Fruit fly (Drosophila melanogaster) whole organism, embryonic: ENCODE measurements around the gene CG34001.
A peak's percentile ranks its signal among the peaks of the same experiment; 100 is the strongest.

Experiments used
- BEAF-32 ChIP-seq: fragments of 200-800 bp; sonication (Bioruptor generic); optimal IDR thresholded peaks from 3 replicates; lab custom pipeline; 2017; ENCODE audit warnings: missing biosample characterization, missing genetic modification characterization, mild to moderate bottlenecking, moderate library complexity, missing genetic modification reagents
- CG10366 ChIP-seq: fragments of 200-800 bp; sonication (Bioruptor generic); IDR thresholded peaks from 2 replicates; pipeline ENCODE4 v1.3.6; 2022; ENCODE audit warnings: missing biosample characterization, missing genetic modification characterization
- CG10462 ChIP-seq: fragments of 200-800 bp; sonication (Bioruptor generic); optimal IDR thresholded peaks from 2 replicates; lab custom pipeline; 2016; ENCODE audit warnings: missing biosample characterization, missing genetic modification characterization
- CG11247 ChIP-seq: fragments of 200-800 bp; sonication (Bioruptor generic); IDR thresholded peaks from 2 replicates; pipeline ENCODE4 v1.3.6; 2022; ENCODE audit warnings: missing biosample characterization, missing genetic modification characterization
- CG11695 ChIP-seq: fragments of 200-800 bp; sonication (Bioruptor generic); IDR thresholded peaks from 3 replicates; pipeline ENCODE4 v1.3.6; 2022; ENCODE audit warnings: missing biosample characterization, missing genetic modification characterization
- CG12769 ChIP-seq: fragments of 200-800 bp; sonication (Bioruptor generic); optimal IDR thresholded peaks from 2 replicates; lab custom pipeline; 2019; ENCODE audit warnings: missing biosample characterization, mild to moderate bottlenecking, missing genetic modification characterization, moderate library complexity
- CG13775 ChIP-seq: fragments of 200-800 bp; sonication (Bioruptor generic); optimal IDR thresholded peaks from 3 replicates; lab custom pipeline; 2017; ENCODE audit warnings: missing biosample characterization, mild to moderate bottlenecking, missing genetic modification characterization
- CG1647 ChIP-seq: fragments of 200-800 bp; sonication (Bioruptor generic); optimal IDR thresholded peaks from 3 replicates; lab custom pipeline; 2016; ENCODE audit warnings: missing biosample characterization, missing genetic modification characterization
- CG16863 ChIP-seq: fragments of 200-800 bp; sonication (Bioruptor generic); optimal IDR thresholded peaks from 3 replicates; lab custom pipeline; 2016; ENCODE audit warnings: missing biosample characterization, missing genetic modification characterization
- CG17186 ChIP-seq: fragments of 200-800 bp; sonication (Bioruptor generic); optimal IDR thresholded peaks from 3 replicates; lab custom pipeline; 2017; ENCODE audit warnings: missing biosample characterization, missing genetic modification reagents, missing genetic modification characterization
- CG17802 ChIP-seq: fragments of 200-800 bp; sonication (Bioruptor generic); optimal IDR thresholded peaks from 2 replicates; lab custom pipeline; 2018; ENCODE audit warnings: missing biosample characterization, mild to moderate bottlenecking, missing genetic modification characterization, moderate library complexity
- CG3726 ChIP-seq: fragments of 200-800 bp; sonication (Bioruptor generic); IDR thresholded peaks from 3 replicates; pipeline ENCODE4, ENCODE4 v1.3.6; 2022; ENCODE audit warnings: missing biosample characterization, missing genetic modification characterization
- CG42726 ChIP-seq: fragments of 200-800 bp; sonication (Bioruptor generic); IDR thresholded peaks from 2 replicates; pipeline ENCODE4 v1.3.6; 2022; ENCODE audit warnings: missing biosample characterization, missing genetic modification characterization; ENCODE audit not compliant: partially characterized antibody
- CG4328 ChIP-seq: fragments of 200-800 bp; sonication (Bioruptor generic); optimal IDR thresholded peaks from 3 replicates; lab custom pipeline; 2017; ENCODE audit warnings: missing biosample characterization, missing genetic modification reagents, missing genetic modification characterization
- CG4730 ChIP-seq: fragments of 200-800 bp; sonication (Bioruptor generic); IDR thresholded peaks from 2 replicates; pipeline ENCODE4 v1.3.6; 2022; ENCODE audit warnings: missing biosample characterization, missing genetic modification characterization
- CG4820 ChIP-seq: fragments of 200-800 bp; sonication (Bioruptor generic); optimal IDR thresholded peaks from 3 replicates; lab custom pipeline; 2016; ENCODE audit warnings: missing biosample characterization, missing genetic modification characterization
- CG6175 ChIP-seq: fragments of 200-800 bp; sonication (Bioruptor generic); IDR thresholded peaks from 3 replicates; pipeline ENCODE4 v1.3.6; 2022; ENCODE audit warnings: missing biosample characterization, missing genetic modification characterization
- CG6791 ChIP-seq: fragments of 200-800 bp; sonication (Bioruptor generic); IDR thresholded peaks from 3 replicates; pipeline ENCODE4 v1.3.6; 2022; ENCODE audit warnings: missing biosample characterization, missing genetic modification characterization; ENCODE audit not compliant: partially characterized antibody
- CG7928 ChIP-seq: fragments of 200-800 bp; sonication (Bioruptor generic); optimal IDR thresholded peaks from 2 replicates; lab custom pipeline; 2017; ENCODE audit warnings: missing biosample characterization, mild to moderate bottlenecking, missing genetic modification characterization
- CG9876 ChIP-seq: fragments of 200-800 bp; sonication (Bioruptor generic); optimal IDR thresholded peaks from 2 replicates; lab custom pipeline; 2016; ENCODE audit warnings: missing biosample characterization, missing genetic modification characterization
- CkIIα-i1 ChIP-seq: fragments of 200-800 bp; sonication (Bioruptor generic); IDR thresholded peaks from 2 replicates; pipeline ENCODE4 v1.3.6; 2022; ENCODE audit warnings: missing biosample characterization, missing genetic modification characterization
- CrebB ChIP-seq: fragments of 200-800 bp; sonication (Bioruptor generic); optimal IDR thresholded peaks from 3 replicates; lab custom pipeline; 2018; ENCODE audit warnings: missing biosample characterization, mild to moderate bottlenecking, missing genetic modification characterization
- Doc2 ChIP-seq: fragments of 200-800 bp; sonication (Bioruptor generic); IDR thresholded peaks from 2 replicates; pipeline ENCODE4 v1.3.6; 2022; ENCODE audit warnings: missing biosample characterization, missing genetic modification characterization
- Fer3 ChIP-seq: fragments of 200-800 bp; sonication (Bioruptor generic); optimal IDR thresholded peaks from 2 replicates; lab custom pipeline; 2018; ENCODE audit warnings: missing biosample characterization, mild to moderate bottlenecking, missing genetic modification characterization, moderate library complexity
- Hsf ChIP-seq: fragments of 200-800 bp; sonication (Bioruptor generic); optimal IDR thresholded peaks from 3 replicates; lab custom pipeline; 2016; ENCODE audit warnings: missing biosample characterization, missing genetic modification characterization
- Lpt ChIP-seq: fragments of >200 bp; optimal IDR thresholded peaks from 2 replicates; lab custom pipeline; 2018; ENCODE audit warnings: missing biosample characterization, missing genetic modification characterization
- NFAT ChIP-seq: fragments of 200-800 bp; sonication (Bioruptor generic); IDR thresholded peaks from 2 replicates; pipeline ENCODE4 v1.3.6; 2022; ENCODE audit warnings: missing biosample characterization, missing genetic modification characterization
- Nf-YC ChIP-seq: fragments of 200-800 bp; optimal IDR thresholded peaks from 3 replicates; lab custom pipeline; 2019; ENCODE audit warnings: missing biosample characterization, mild to moderate bottlenecking, missing genetic modification characterization, moderate library complexity
- Opbp ChIP-seq: fragments of 200-800 bp; sonication (Bioruptor generic); IDR thresholded peaks from 3 replicates; pipeline ENCODE4 v1.3.6; 2022; ENCODE audit warnings: missing biosample characterization, missing genetic modification characterization; ENCODE audit not compliant: partially characterized antibody
- Optix ChIP-seq: fragments of 200-800 bp; sonication (Bioruptor generic); IDR thresholded peaks from 3 replicates; pipeline ENCODE4 v1.3.6; 2022; ENCODE audit warnings: missing biosample characterization, missing genetic modification characterization
- Six4 ChIP-seq: fragments of 200-800 bp; sonication (Bioruptor generic); optimal IDR thresholded peaks from 2 replicates; lab custom pipeline; 2016; ENCODE audit warnings: missing biosample characterization, missing genetic modification characterization
- Sry-δ ChIP-seq: fragments of 200-800 bp; sonication (Bioruptor generic); optimal IDR thresholded peaks from 2 replicates; lab custom pipeline; 2016; ENCODE audit warnings: missing biosample characterization, missing genetic modification characterization
- Trl ChIP-seq, 3 experiments: fragments of >200 bp in 2 of 3; fragments of 200-800 bp in 1 of 3; sonication (Bioruptor generic) in 1 of 3; optimal IDR thresholded peaks; 2 replicates in 1 of 3; 3 replicates in 2 of 3; lab custom pipeline; 2016 to 2017; ENCODE audit warnings: missing biosample characterization in 1 of 3, missing genetic modification characterization in 1 of 3
- Usf ChIP-seq: fragments of 200-800 bp; sonication (Bioruptor generic); optimal IDR thresholded peaks from 2 replicates; lab custom pipeline; 2017; ENCODE audit warnings: missing genotype, missing biosample characterization, missing genetic modification characterization
- Xrp1 ChIP-seq: fragments of 200-800 bp; sonication (Bioruptor generic); IDR thresholded peaks from 2 replicates; pipeline ENCODE4 v1.3.6; 2022; ENCODE audit warnings: missing biosample characterization, missing genetic modification characterization
- ab ChIP-seq: fragments of 200-800 bp; sonication (Bioruptor generic); optimal IDR thresholded peaks from 2 replicates; lab custom pipeline; 2016; ENCODE audit warnings: missing biosample characterization, missing genetic modification characterization
- amos ChIP-seq: fragments of 200-800 bp; sonication (Bioruptor generic); IDR thresholded peaks from 2 replicates; pipeline ENCODE4 v1.3.6; 2022; ENCODE audit warnings: missing biosample characterization, missing genetic modification characterization; ENCODE audit not compliant: partially characterized antibody
- aop ChIP-seq: fragments of 200-800 bp; sonication (Bioruptor generic); IDR thresholded peaks from 2 replicates; pipeline ENCODE4 v1.3.6; 2022; ENCODE audit warnings: missing biosample characterization, missing genetic modification characterization
- bcd ChIP-seq: fragments of 200-800 bp; sonication (Bioruptor generic); optimal IDR thresholded peaks from 2 replicates; lab custom pipeline; 2017; ENCODE audit warnings: missing biosample characterization, mild to moderate bottlenecking, missing genetic modification characterization
- croc ChIP-seq: fragments of 200-800 bp; sonication (Bioruptor generic); conservative IDR thresholded peaks from 3 replicates; pipeline ENCODE4 v1.3.6; 2022; ENCODE audit warnings: missing biosample characterization, missing genetic modification characterization
- dimm ChIP-seq: fragments of 200-800 bp; sonication (Bioruptor generic); IDR thresholded peaks from 2 replicates; pipeline ENCODE4 v1.3.6; 2022; ENCODE audit warnings: missing biosample characterization, missing genetic modification characterization
- eve ChIP-seq, 2 experiments: fragments of >200 bp; optimal IDR thresholded peaks; 2 replicates each; lab custom pipeline; 2017; ENCODE audit warnings: missing biosample characterization in 2 of 2, missing genetic modification characterization in 2 of 2
- fd64A ChIP-seq: fragments of 200-800 bp; sonication (Bioruptor generic); optimal IDR thresholded peaks from 3 replicates; lab custom pipeline; 2018; ENCODE audit warnings: missing biosample characterization, mild to moderate bottlenecking, missing genetic modification characterization
- gcm ChIP-seq: fragments of 200-800 bp; sonication (Bioruptor generic); optimal IDR thresholded peaks from 2 replicates; lab custom pipeline; 2019; ENCODE audit warnings: missing biosample characterization, mild to moderate bottlenecking, missing genetic modification characterization, moderate library complexity
- kni ChIP-seq: fragments of 200-800 bp; sonication (Bioruptor generic); optimal IDR thresholded peaks from 3 replicates; lab custom pipeline; 2017; ENCODE audit warnings: mild to moderate bottlenecking, missing biosample characterization, missing genetic modification reagents, missing genetic modification characterization
- nerfin-2 ChIP-seq: fragments of 200-800 bp; sonication (Bioruptor generic); IDR thresholded peaks from 2 replicates; pipeline ENCODE4 v1.3.6; 2022; ENCODE audit warnings: missing biosample characterization, missing genetic modification characterization; ENCODE audit not compliant: partially characterized antibody
- ranshi ChIP-seq: fragments of 200-800 bp; sonication (Bioruptor generic); IDR thresholded peaks from 2 replicates; pipeline ENCODE4 v1.3.6; 2022; ENCODE audit warnings: missing biosample characterization, missing genetic modification characterization
- sens ChIP-seq: fragments of 200-800 bp; sonication (Bioruptor generic); peaks from one replicate; lab custom pipeline; 2016; ENCODE audit warnings: missing biosample characterization, missing genetic modification characterization
- sim ChIP-seq: fragments of 200-800 bp; sonication (Bioruptor generic); IDR thresholded peaks from 2 replicates; pipeline ENCODE4 v1.3.6; 2022; ENCODE audit warnings: missing biosample characterization, missing genetic modification characterization
- so ChIP-seq: fragments of 200-800 bp; sonication (Bioruptor generic); IDR thresholded peaks from 3 replicates; pipeline ENCODE4 v1.3.6; 2022; ENCODE audit warnings: missing biosample characterization, missing genetic modification characterization
- tna ChIP-seq: fragments of 200-800 bp; sonication (Bioruptor generic); IDR thresholded peaks from 2 replicates; pipeline ENCODE4 v1.3.6; 2022; ENCODE audit warnings: missing biosample characterization, missing genetic modification characterization; ENCODE audit not compliant: partially characterized antibody

CG34001 gene

DNA sequence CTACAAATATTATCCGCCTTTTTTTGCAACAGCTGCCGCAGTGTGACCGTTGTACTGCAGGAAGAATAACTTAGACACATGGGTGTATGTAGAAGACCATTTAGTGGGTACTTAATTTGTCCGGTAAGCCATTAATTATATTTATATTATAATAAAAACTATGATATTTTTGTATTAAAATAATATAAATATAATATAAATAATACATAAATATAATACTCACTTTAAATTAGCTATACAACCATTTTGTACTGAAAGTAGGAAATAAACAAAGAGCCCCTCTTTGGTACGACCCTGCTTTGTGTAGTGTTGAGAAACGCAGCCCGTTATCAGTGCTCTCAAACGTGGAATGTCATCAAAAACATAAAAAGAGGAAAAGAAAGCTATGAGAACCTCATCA, 6.9 kb downstream of the CG34001 start, which contains the start of gene Cnep1r2 (continued):
- TF ChIP-seq nerfin-2 (GFP tag; lab: Robert Waterston, UW) (no peak), CG11695 (GFP tag; lab: Robert Waterston, UW) (peak; percentile 97), Trl (optimal IDR thresholded peaks at IDR 0.05; lab: Kevin White, UChicago) (no peak), Trl (GFP tag; optimal IDR thresholded peaks at IDR 0.05; lab: Kevin White, UChicago) (peak; percentile 65), CG16863 (peak; percentile 23), CG9876 (GFP tag; lab: Kevin White, UChicago) (peak; percentile 51), CG12769 (tag; lab: Kevin White, UChicago) (no peak), CG13775 (GFP tag; lab: Kevin White, UChicago) (peak; percentile 97), CG6175 (GFP tag; lab: Robert Waterston, UW) (peak; percentile 87), Usf (GFP tag; lab: Kevin White, UChicago) (peak; percentile 94), CG10462 (peak; percentile 80), CG4730 (GFP tag; lab: Robert Waterston, UW) (peak; percentile 91), so (GFP tag; lab: Robert Waterston, UW) (peak; percentile 93), CG4328 (GFP tag; lab: Kevin White, UChicago) (peak; percentile 96), CG42726 (GFP tag; lab: Robert Waterston, UW) (no peak), aop (GFP tag; lab: Robert Waterston, UW) (no peak; the same call in 1 of the 2 replicates), dimm (GFP tag; lab: Robert Waterston, UW) (peak; percentile 76), kni (GFP tag; lab: Kevin White, UChicago) (no peak), Nf-YC (peak; percentile 91), Fer3 (tag; lab: Kevin White, UChicago) (peak; percentile 96), tna (GFP tag; lab: Robert Waterston, UW) (no peak), eve (GFP tag; optimal IDR thresholded peaks at IDR 0.05; lab: Kevin White, UChicago) (no peak), CG7928 (GFP tag; lab: Kevin White, UChicago) (peak; percentile 58), Hsf (GFP tag; lab: Kevin White, UChicago) (peak; percentile 79), gcm (peak; percentile 97), CG17186 (GFP tag; lab: Kevin White, UChicago) (no peak), amos (GFP tag; lab: Robert Waterston, UW) (no peak), fd64A (peak; percentile 24), CG10366 (GFP tag; lab: Robert Waterston, UW) (peak; percentile 93), ranshi (GFP tag; lab: Robert Waterston, UW) (peak; percentile 94), CrebB (tag; lab: Kevin White, UChicago) (peak; percentile 89), CG4820 (peak; percentile 88), CG17802 (tag; lab: Kevin White, UChicago) (peak; percentile 74), CG6791 (GFP tag; lab: Robert Waterston, UW) (no peak), croc (GFP tag; lab: Robert Waterston, UW) (peak; percentile 97), Xrp1 (GFP tag; lab: Robert Waterston, UW) (peak; percentile 98), Doc2 (GFP tag; lab: Robert Waterston, UW) (peak; percentile 62), CG11247 (peak; percentile 92), Six4 (peak; percentile 93), CkIIα-i1 (GFP tag; lab: Robert Waterston, UW) (peak; percentile 41; the same call in 1 of the 2 replicates), Optix (GFP tag; lab: Robert Waterston, UW) (peak; percentile 80; the same call in 2 of the 3 replicates), NFAT (GFP tag; lab: Robert Waterston, UW) (peak; percentile 95), sens (GFP tag; lab: Kevin White, UChicago) (peak; percentile 90), Lpt (GFP tag; lab: Kevin White, UChicago) (no peak), Opbp (GFP tag; lab: Robert Waterston, UW) (no peak), CG3726 (GFP tag; lab: Robert Waterston, UW) (peak; percentile 88; the same call in 2 of the 3 replicates), CG1647 (GFP tag; lab: Kevin White, UChicago) (peak; percentile 70), bcd (GFP tag; lab: Kevin White, UChicago) (peak; percentile 96), sim (GFP tag; lab: Robert Waterston, UW) (peak; percentile 88), ab (peak; percentile 60), BEAF-32 (GFP tag; lab: Kevin White, UChicago) (peak; percentile 4), Sry-δ (GFP tag; lab: Kevin White, UChicago) (peak; percentile 3)
